Worm (Caenorhabditis elegans): ENCODE measurements around the gene hsp-90.

DNA sequence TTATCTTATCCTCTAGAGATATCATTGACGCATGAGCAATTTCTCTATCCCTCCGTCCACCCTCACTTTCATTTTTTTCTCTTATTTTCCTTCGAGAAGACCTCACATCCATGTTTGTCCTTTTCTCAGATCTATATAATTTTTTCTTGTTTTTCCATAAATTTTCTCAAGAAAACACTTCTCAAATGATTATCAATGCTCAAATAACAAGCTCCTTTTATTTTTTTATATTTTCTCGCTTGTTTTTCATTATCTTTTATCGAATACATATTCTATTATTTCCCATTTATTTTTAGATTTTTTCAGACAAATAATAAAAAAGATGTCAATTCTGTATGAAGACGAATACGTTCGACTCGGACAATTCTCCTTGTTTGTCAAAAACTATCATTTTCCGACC is 38.3 kb downstream of the hsp-90 start, which contains the start of gene R08A2.7:
- TF ChIP-seq ztf-23 (GFP tag; IDR thresholded peaks at IDR 0.05), result no peak
- TF ChIP-seq ref-1 (GFP tag; conservative IDR thresholded peaks at IDR 0.05), result no peak
- TF ChIP-seq ztf-29 (GFP tag; IDR thresholded peaks at IDR 0.05), result no peak
- TF ChIP-seq klf-2 (GFP tag; conservative IDR thresholded peaks at IDR 0.05), result no peak
- no peak for TF ChIP-seq med-1 (GFP tag; optimal IDR thresholded peaks at IDR 0.05; ENCODE audit: insufficient read depth)
- TF ChIP-seq T22C8.4 (GFP tag; IDR thresholded peaks at IDR 0.05), result no peak
- no peak for TF ChIP-seq tab-1 (GFP tag; IDR thresholded peaks at IDR 0.05)
- TF ChIP-seq cog-1 (tag; optimal IDR thresholded peaks at IDR 0.05), result no peak
- TF ChIP-seq flt-1 (GFP tag; IDR thresholded peaks at IDR 0.05), result no peak
